Fruit fly (Drosophila melanogaster): ENCODE data around the gene CG43317.

CG43317 gene

DNA sequence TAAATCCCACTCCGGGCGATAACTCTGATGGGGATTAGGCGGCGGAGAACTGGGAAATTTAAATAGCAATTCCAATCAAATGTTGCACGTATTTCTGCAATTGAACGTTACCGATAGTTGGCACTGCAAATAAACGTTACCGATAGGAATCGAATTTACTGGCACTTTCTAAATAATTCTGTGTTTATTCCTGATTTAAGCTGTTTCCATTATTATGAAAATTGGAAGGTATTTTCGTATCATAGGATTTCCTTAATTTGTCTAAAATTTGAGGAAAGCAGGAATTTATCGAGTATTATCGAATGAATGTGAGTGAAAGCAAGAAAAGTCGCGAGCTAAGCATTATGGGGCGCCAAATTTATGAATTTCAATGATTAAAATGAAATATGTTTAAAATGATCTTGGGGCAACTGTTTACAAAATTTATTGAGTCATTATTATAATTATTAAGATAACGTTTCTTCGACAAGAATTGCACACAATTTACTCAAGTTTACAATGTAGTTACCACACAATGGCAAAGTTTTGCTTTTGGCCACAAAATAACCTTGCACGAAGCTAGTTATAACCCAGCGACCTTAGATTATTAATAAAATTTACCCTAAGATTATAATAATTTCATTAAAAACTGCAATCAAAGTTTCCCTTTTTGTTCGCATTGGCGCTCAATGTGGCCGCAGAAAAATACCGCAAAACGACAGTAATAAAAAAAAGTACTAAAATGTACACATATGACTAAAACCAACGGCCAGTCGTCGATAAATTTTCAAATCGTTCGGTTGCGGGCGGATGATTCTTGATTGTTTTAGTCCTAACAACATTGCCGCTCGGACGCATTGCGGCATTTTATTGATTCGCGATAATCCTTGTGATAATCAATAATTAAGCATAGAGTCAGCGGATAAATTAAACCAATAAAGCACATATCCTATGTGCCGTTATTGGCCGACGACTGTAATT, 30.4 kb downstream of the CG43317 start, which contains the start of gene alpha-Man-IIb (continued):
- TF ChIP-seq Blimp-1 (GFP tag; optimal IDR thresholded peaks at IDR 0.05) (no peak), toy (GFP tag; IDR thresholded peaks at IDR 0.05) (no peak), CG16815 (GFP tag; optimal IDR thresholded peaks at IDR 0.05) (no peak), CG1832 (GFP tag; optimal IDR thresholded peaks at IDR 0.05) (no peak), wek (GFP tag; optimal IDR thresholded peaks at IDR 0.05) (no peak), CkIIα-i1 (GFP tag; IDR thresholded peaks at IDR 0.05) (no peak), E2f2 (GFP tag; IDR thresholded peaks at IDR 0.05) (peak; percentile 93), CG9609 (GFP tag; optimal IDR thresholded peaks at IDR 0.05) (no peak), pros (GFP tag; optimal IDR thresholded peaks at IDR 0.05) (no peak), CG8765 (GFP tag; IDR thresholded peaks at IDR 0.05) (no peak), dpn (GFP tag; optimal IDR thresholded peaks at IDR 0.05) (no peak), dm (GFP tag; optimal IDR thresholded peaks at IDR 0.05) (no peak), CG9817 (tag; optimal IDR thresholded peaks at IDR 0.05) (no peak), sisA (GFP tag; IDR thresholded peaks at IDR 0.05) (no peak), Ets65A (GFP tag) (peak; percentile 85), gcm (GFP tag; optimal IDR thresholded peaks at IDR 0.05) (no peak), CG34422 (GFP tag; IDR thresholded peaks at IDR 0.05) (peak; percentile 84; the same call in 1 of the 3 replicates), CG4730 (GFP tag; IDR thresholded peaks at IDR 0.05) (no peak), org-1 (GFP tag; optimal IDR thresholded peaks at IDR 0.05) (no peak), klu (GFP tag; IDR thresholded peaks at IDR 0.05) (no peak), vnd (GFP tag; IDR thresholded peaks at IDR 0.05; ENCODE audit: partially characterized antibody) (peak; percentile 80), BtbVII (GFP tag; optimal IDR thresholded peaks at IDR 0.05) (no peak), B-H2 (GFP tag; optimal IDR thresholded peaks at IDR 0.05) (no peak), ato (GFP tag; IDR thresholded peaks at IDR 0.05; ENCODE audit: partially characterized antibody) (peak; percentile 38; the same call in 1 of the 2 replicates), shn (GFP tag; optimal IDR thresholded peaks at IDR 0.05) (no peak), CG14441 (GFP tag; IDR thresholded peaks at IDR 0.05) (peak; percentile 41; the same call in 1 of the 2 replicates), Spps (tag; optimal IDR thresholded peaks at IDR 0.05) (no peak), unpg (GFP tag; optimal IDR thresholded peaks at IDR 0.05) (no peak), so (GFP tag; IDR thresholded peaks at IDR 0.05) (no peak), CG3407 (GFP tag; optimal IDR thresholded peaks at IDR 0.05) (no peak), Hmx (GFP tag; optimal IDR thresholded peaks at IDR 0.05) (no peak), HmgZ (tag; optimal IDR thresholded peaks at IDR 0.05) (peak; percentile 65), NK7.1 (GFP tag; optimal IDR thresholded peaks at IDR 0.05) (no peak), CG30020 (tag; optimal IDR thresholded peaks at IDR 0.05) (peak; percentile 25), CG16779 (GFP tag; IDR thresholded peaks at IDR 0.05) (no peak), CG4424 (GFP tag; optimal IDR thresholded peaks at IDR 0.05) (no peak), Adf1 (GFP tag; IDR thresholded peaks at IDR 0.05) (no peak), Hand (GFP tag; optimal IDR thresholded peaks at IDR 0.05) (no peak), run (tag; optimal IDR thresholded peaks at IDR 0.05) (no peak), CG5245 (GFP tag; optimal IDR thresholded peaks at IDR 0.05) (no peak), CG9215 (GFP tag; IDR thresholded peaks at IDR 0.05) (no peak), Lhr (GFP tag; optimal IDR thresholded peaks at IDR 0.05) (peak; percentile 69), Chrac-16 (GFP tag; optimal IDR thresholded peaks at IDR 0.05) (no peak), dimm (GFP tag; IDR thresholded peaks at IDR 0.05) (no peak), ATbp (GFP tag; optimal IDR thresholded peaks at IDR 0.05) (no peak), BEAF-32 (GFP tag; optimal IDR thresholded peaks at IDR 0.05) (peak; percentile 80), Bgb (GFP tag; IDR thresholded peaks at IDR 0.05; ENCODE audit: partially characterized antibody) (peak; percentile 79), CG17829 (tag; optimal IDR thresholded peaks at IDR 0.05) (peak; percentile 18), ssp (GFP tag; IDR thresholded peaks at IDR 0.05) (0 out of 2 replicates have a peak, but pooled peaks have one; percentile 13)

All from whole organism, embryonic.